Worm (Caenorhabditis elegans) whole organism, L2 larva: Measurements from ENCODE around the gene dhhc-13.

ENCODE experiments used
- ama-1 ChIP-seq: fragments of 150-350 bp; optimal IDR thresholded peaks from 2 replicates; lab custom pipeline; 2018; ENCODE audit warnings: inconsistent platforms
- ceh-82 ChIP-seq: fragments of 150-350 bp; optimal IDR thresholded peaks from 2 replicates; lab custom pipeline; 2014; ENCODE audit warnings: missing biosample characterization, missing genetic modification characterization
- dmd-4 ChIP-seq: sonication (generic microtip); optimal IDR thresholded peaks from 2 replicates; lab custom pipeline; 2017; ENCODE audit warnings: missing biosample characterization, missing genetic modification characterization
- elt-1 ChIP-seq: fragments of 150-350 bp; optimal IDR thresholded peaks from 2 replicates; lab custom pipeline; 2014; ENCODE audit warnings: missing biosample characterization, missing genetic modification characterization
- fos-1 ChIP-seq: fragments of 150-350 bp; optimal IDR thresholded peaks from 2 replicates; lab custom pipeline; 2014; ENCODE audit warnings: missing biosample characterization, missing genetic modification characterization
- nhr-23 ChIP-seq: fragments of 150-350 bp; optimal IDR thresholded peaks from 2 replicates; lab custom pipeline; 2014; ENCODE audit warnings: missing biosample characterization, missing genetic modification reagents, missing genetic modification characterization
- nhr-77 ChIP-seq: fragments of 150-350 bp; optimal IDR thresholded peaks from 2 replicates; lab custom pipeline; 2014; ENCODE audit warnings: missing biosample characterization, missing genetic modification characterization
- skn-1 ChIP-seq: sonication (generic microtip); optimal IDR thresholded peaks from 2 replicates; lab custom pipeline; 2017; ENCODE audit warnings: missing biosample characterization, missing genetic modification characterization

ce11 chrIV:5923112-5923511, 6.0 kb downstream of the dhhc-13 start:
- TF ChIP-seq fos-1 (tag; lab: Kevin White, UChicago) (no peak), dmd-4 (tag; lab: Kevin White, UChicago) (no peak), elt-1 (tag; lab: Kevin White, UChicago) (no peak), ceh-82 (tag; lab: Kevin White, UChicago) (no peak), skn-1 (tag; lab: Kevin White, UChicago) (no peak), ama-1 (lab: Kevin White, UChicago) (no peak), nhr-23 (tag; lab: Kevin White, UChicago) (no peak), nhr-77 (no peak)
